Worm (Caenorhabditis elegans) whole organism, late embryonic: ENCODE results near the gene T24C2.3.
"Not testable (repeated sequence)": the region's sequence is repeated elsewhere in the genome, so short reads cannot be mapped to it uniquely, and the experiment has no call there.

ENCODE experiments used
- K02D7.2 ChIP-seq: sonication (generic microtip); optimal IDR thresholded peaks from 2 replicates; lab custom pipeline; 2017; ENCODE audit warnings: mild to moderate bottlenecking, missing genetic modification characterization, missing compliant biosample characterization
- Y22D7AL.16 ChIP-seq: sonication (generic microtip); optimal IDR thresholded peaks from 2 replicates; lab custom pipeline; 2016; ENCODE audit warnings: missing genetic modification characterization, missing compliant biosample characterization
- ahr-1 ChIP-seq: sonication (generic microtip); optimal IDR thresholded peaks from 2 replicates; lab custom pipeline; 2016; ENCODE audit warnings: missing genetic modification characterization, missing compliant biosample characterization
- ama-1 ChIP-seq: fragments of 150-350 bp; optimal IDR thresholded peaks from 2 replicates; lab custom pipeline; 2014
- ceh-14 ChIP-seq: sonication (generic microtip); optimal IDR thresholded peaks from 2 replicates; lab custom pipeline; 2016; ENCODE audit warnings: missing genotype, missing genetic modification characterization, missing compliant biosample characterization
- ceh-18 ChIP-seq: sonication (generic microtip); optimal IDR thresholded peaks from 2 replicates; lab custom pipeline; 2016; ENCODE audit warnings: missing genetic modification characterization, missing compliant biosample characterization
- ceh-2 ChIP-seq: sonication (generic microtip); optimal IDR thresholded peaks from 2 replicates; lab custom pipeline; 2016; ENCODE audit warnings: missing genotype, missing genetic modification characterization, missing compliant biosample characterization
- ceh-22 ChIP-seq: sonication (generic microtip); optimal IDR thresholded peaks from 2 replicates; lab custom pipeline; 2017; ENCODE audit warnings: missing biosample characterization, missing genetic modification characterization
- ceh-31 ChIP-seq: sonication (generic microtip); optimal IDR thresholded peaks from 2 replicates; lab custom pipeline; 2016; ENCODE audit warnings: missing genetic modification characterization, missing compliant biosample characterization
- ceh-34 ChIP-seq: sonication (generic microtip); optimal IDR thresholded peaks from 2 replicates; lab custom pipeline; 2016; ENCODE audit warnings: mild to moderate bottlenecking, missing genetic modification characterization, missing compliant biosample characterization
- ceh-48 ChIP-seq: sonication (generic microtip); optimal IDR thresholded peaks from 2 replicates; lab custom pipeline; 2016; ENCODE audit warnings: missing genetic modification characterization, inconsistent platforms, missing compliant biosample characterization
- ceh-9 ChIP-seq: sonication (generic microtip); optimal IDR thresholded peaks from 2 replicates; lab custom pipeline; 2016; ENCODE audit warnings: mild to moderate bottlenecking, missing genetic modification characterization, inconsistent platforms, missing compliant biosample characterization
- dmd-4 ChIP-seq: sonication (generic microtip); optimal IDR thresholded peaks from 2 replicates; lab custom pipeline; 2016; ENCODE audit warnings: borderline replicate concordance, missing genetic modification characterization, missing compliant biosample characterization
- dve-1 ChIP-seq: sonication (generic microtip); optimal IDR thresholded peaks from 2 replicates; lab custom pipeline; 2017; ENCODE audit warnings: antibody characterized with exemption, mild to moderate bottlenecking, missing genetic modification characterization, missing compliant biosample characterization
- elt-2 ChIP-seq: sonication (generic microtip); optimal IDR thresholded peaks from 2 replicates; lab custom pipeline; 2016; ENCODE audit warnings: missing genetic modification reagents, missing genetic modification characterization, missing compliant biosample characterization
- fax-1 ChIP-seq: sonication (generic microtip); optimal IDR thresholded peaks from 2 replicates; lab custom pipeline; 2016; ENCODE audit warnings: missing genotype, missing genetic modification characterization, missing compliant biosample characterization
- gmeb-2 ChIP-seq: sonication (generic microtip); optimal IDR thresholded peaks from 2 replicates; lab custom pipeline; 2016; ENCODE audit warnings: missing genetic modification characterization, inconsistent platforms, missing compliant biosample characterization
- hlh-15 ChIP-seq: sonication (generic microtip); optimal IDR thresholded peaks from 2 replicates; lab custom pipeline; 2016; ENCODE audit warnings: missing genetic modification characterization, missing compliant biosample characterization
- hlh-6 ChIP-seq: sonication (generic microtip); optimal IDR thresholded peaks from 2 replicates; lab custom pipeline; 2016; ENCODE audit warnings: missing genotype, missing genetic modification characterization, missing compliant biosample characterization
- lin-11 ChIP-seq: fragments of 200-800 bp; sonication (Bioruptor generic); optimal IDR thresholded peaks from 2 replicates; lab custom pipeline; 2018; ENCODE audit warnings: mild to moderate bottlenecking, missing genetic modification characterization, missing compliant biosample characterization
- nfya-1 ChIP-seq: sonication (generic microtip); optimal IDR thresholded peaks from 2 replicates; lab custom pipeline; 2017; ENCODE audit warnings: missing genetic modification characterization, mild to moderate bottlenecking, missing compliant biosample characterization, antibody characterized with exemption, moderate library complexity
- nhr-11 ChIP-seq: fragments of 150-350 bp; optimal IDR thresholded peaks from 2 replicates; lab custom pipeline; 2014; ENCODE audit warnings: missing biosample characterization, missing genetic modification characterization
- nhr-232 ChIP-seq: sonication (generic microtip); optimal IDR thresholded peaks from 2 replicates; lab custom pipeline; 2016; ENCODE audit warnings: missing genetic modification characterization, missing compliant biosample characterization
- npax-4 ChIP-seq: sonication (generic microtip); optimal IDR thresholded peaks from 2 replicates; lab custom pipeline; 2016; ENCODE audit warnings: missing genetic modification characterization, missing compliant biosample characterization
- pha-4 ChIP-seq: fragments of 150-350 bp; optimal IDR thresholded peaks from 2 replicates; lab custom pipeline; 2018; ENCODE audit warnings: missing biosample characterization, missing genetic modification reagents, missing genetic modification characterization
- pqm-1 ChIP-seq: sonication (generic microtip); optimal IDR thresholded peaks from 2 replicates; lab custom pipeline; 2016; ENCODE audit warnings: missing genetic modification characterization, missing compliant biosample characterization
- pros-1 ChIP-seq: fragments of 150-350 bp; optimal IDR thresholded peaks from 2 replicates; lab custom pipeline; 2014; ENCODE audit warnings: missing biosample characterization, missing genetic modification reagents, missing genetic modification characterization
- ref-2 ChIP-seq: sonication (generic microtip); optimal IDR thresholded peaks from 2 replicates; lab custom pipeline; 2016; ENCODE audit warnings: missing genetic modification characterization, missing compliant biosample characterization
- rnt-1 ChIP-seq: sonication (generic microtip); optimal IDR thresholded peaks from 2 replicates; lab custom pipeline; 2016; ENCODE audit warnings: missing genetic modification characterization, missing compliant biosample characterization
- sdc-2 ChIP-seq: sonication (generic microtip); optimal IDR thresholded peaks from 2 replicates; lab custom pipeline; 2016; ENCODE audit warnings: missing genotype, missing genetic modification characterization, missing compliant biosample characterization
- sox-2 ChIP-seq: fragments of 200-800 bp; sonication (Bioruptor generic); IDR thresholded peaks from 2 replicates; pipeline ENCODE4 v1.3.6; 2022; ENCODE audit warnings: missing genetic modification reagents, missing genetic modification characterization, missing compliant biosample characterization
- sox-4 ChIP-seq: sonication (generic microtip); optimal IDR thresholded peaks from 2 replicates; lab custom pipeline; 2017; ENCODE audit warnings: mild to moderate bottlenecking, missing genetic modification characterization, inconsistent platforms, missing compliant biosample characterization
- syd-9 ChIP-seq: sonication (generic microtip); optimal IDR thresholded peaks from 2 replicates; lab custom pipeline; 2016; ENCODE audit warnings: mild to moderate bottlenecking, missing genetic modification characterization, moderate library complexity, missing compliant biosample characterization
- tbx-2 ChIP-seq: sonication (generic microtip); optimal IDR thresholded peaks from 2 replicates; lab custom pipeline; 2016; ENCODE audit warnings: missing genetic modification characterization, missing compliant biosample characterization
- tbx-7 ChIP-seq: sonication (generic microtip); optimal IDR thresholded peaks from 2 replicates; lab custom pipeline; 2016; ENCODE audit warnings: missing genotype, missing genetic modification characterization, missing compliant biosample characterization
- ttx-3 ChIP-seq: sonication (generic microtip); optimal IDR thresholded peaks from 2 replicates; lab custom pipeline; 2016; ENCODE audit warnings: missing genetic modification reagents, missing genetic modification characterization, missing compliant biosample characterization
- unc-55 ChIP-seq: sonication (generic microtip); optimal IDR thresholded peaks from 2 replicates; lab custom pipeline; 2017; ENCODE audit warnings: missing biosample characterization, missing genetic modification reagents, missing genetic modification characterization

T24C2.3 gene

ce11 chrX:14525325-14526305, 17.7 kb upstream of the T24C2.3 start (continued):
- peak; percentile 82 for TF ChIP-seq elt-2
- peak; percentile 13 for TF ChIP-seq hlh-15
- TF ChIP-seq ceh-31 (tag; lab: Kevin White, UChicago): peak; percentile 96
- peak; percentile 100 for TF ChIP-seq sdc-2
- TF ChIP-seq rnt-1: peak; percentile 90
- peak; percentile 87 for TF ChIP-seq ceh-14 (tag; lab: Kevin White, UChicago)
- peak; percentile 25 for TF ChIP-seq lin-11 (tag; lab: Kevin White, UChicago)
- TF ChIP-seq ama-1 (lab: Kevin White, UChicago): no peak
- TF ChIP-seq dve-1 (tag; lab: Kevin White, UChicago): peak; percentile 96
- TF ChIP-seq nhr-11 (tag; lab: Kevin White, UChicago): peak; percentile 98
- TF ChIP-seq fax-1 (tag; lab: Kevin White, UChicago): no peak
- TF ChIP-seq tbx-7 (tag; lab: Kevin White, UChicago): peak; percentile 56
- TF ChIP-seq gmeb-2 (tag; lab: Kevin White, UChicago): peak; percentile 23
- TF ChIP-seq ceh-48 (tag; lab: Kevin White, UChicago): peak; percentile 99
- TF ChIP-seq K02D7.2 (tag; lab: Kevin White, UChicago): no peak
- TF ChIP-seq ttx-3 (tag; lab: Kevin White, UChicago): peak; percentile 75
- TF ChIP-seq pros-1 (tag; lab: Kevin White, UChicago): peak; percentile 86
- no peak for TF ChIP-seq Y22D7AL.16 (tag; lab: Kevin White, UChicago)
- peak; percentile 94 for TF ChIP-seq unc-55
- TF ChIP-seq ref-2 (tag; lab: Kevin White, UChicago): peak; percentile 95
- no peak for TF ChIP-seq dmd-4 (tag; lab: Kevin White, UChicago)
- TF ChIP-seq hlh-6 (tag; lab: Kevin White, UChicago): no peak
- no peak for TF ChIP-seq npax-4
- TF ChIP-seq ceh-18 (tag; lab: Kevin White, UChicago): peak; percentile 98
- peak; percentile 47 for TF ChIP-seq sox-4 (tag; lab: Kevin White, UChicago)
- TF ChIP-seq pqm-1 (tag; lab: Kevin White, UChicago): peak; percentile 84
- no peak for TF ChIP-seq pha-4 (tag; lab: Kevin White, UChicago)
- TF ChIP-seq ceh-22: peak; percentile 78
- TF ChIP-seq sox-2 (GFP tag; lab: Robert Waterston, UW): peak; percentile 79
- TF ChIP-seq nfya-1 (tag; lab: Kevin White, UChicago): peak; percentile 98
- no peak for TF ChIP-seq ceh-9 (tag; lab: Kevin White, UChicago)
- TF ChIP-seq, all 69 proteins: peak for 51

- TF ChIP-seq ceh-34 (tag; lab: Kevin White, UChicago) (no peak), pha-4 (tag; lab: Kevin White, UChicago) (no peak), nfya-1 (tag; lab: Kevin White, UChicago) (no peak), pros-1 (tag; lab: Kevin White, UChicago) (no peak), rnt-1 (no peak), ceh-2 (tag; lab: Kevin White, UChicago) (no peak), ahr-1 (tag; lab: Kevin White, UChicago) (no peak), Y22D7AL.16 (tag; lab: Kevin White, UChicago) (no peak), ceh-31 (tag; lab: Kevin White, UChicago) (no peak), nhr-232 (no peak)
Observed at ce11 chrX:14527559-14527958, 15.8 kb upstream of the T24C2.3 start, which contains the start of gene nspc-18. TSS of gene nspc-18 (minus strand) at chrX:14527659.

ce11 chrX:14528399-14528798, 14.9 kb upstream of the T24C2.3 start, which contains the start of gene nspc-19:
TSS of gene nspc-19 (plus strand) at chrX:14528699.
- TF ChIP-seq ceh-14, tbx-2, syd-9 (tag; lab: Kevin White, UChicago): not testable (repeated sequence)
- TF ChIP-seq, all 69 proteins: peak for 0; not testable (repeated sequence) for 69
